Fruit fly (Drosophila melanogaster): ENCODE results near the gene CG4452.
A peak's percentile ranks its signal among the peaks of the same experiment; 100 is the strongest.

DNA sequence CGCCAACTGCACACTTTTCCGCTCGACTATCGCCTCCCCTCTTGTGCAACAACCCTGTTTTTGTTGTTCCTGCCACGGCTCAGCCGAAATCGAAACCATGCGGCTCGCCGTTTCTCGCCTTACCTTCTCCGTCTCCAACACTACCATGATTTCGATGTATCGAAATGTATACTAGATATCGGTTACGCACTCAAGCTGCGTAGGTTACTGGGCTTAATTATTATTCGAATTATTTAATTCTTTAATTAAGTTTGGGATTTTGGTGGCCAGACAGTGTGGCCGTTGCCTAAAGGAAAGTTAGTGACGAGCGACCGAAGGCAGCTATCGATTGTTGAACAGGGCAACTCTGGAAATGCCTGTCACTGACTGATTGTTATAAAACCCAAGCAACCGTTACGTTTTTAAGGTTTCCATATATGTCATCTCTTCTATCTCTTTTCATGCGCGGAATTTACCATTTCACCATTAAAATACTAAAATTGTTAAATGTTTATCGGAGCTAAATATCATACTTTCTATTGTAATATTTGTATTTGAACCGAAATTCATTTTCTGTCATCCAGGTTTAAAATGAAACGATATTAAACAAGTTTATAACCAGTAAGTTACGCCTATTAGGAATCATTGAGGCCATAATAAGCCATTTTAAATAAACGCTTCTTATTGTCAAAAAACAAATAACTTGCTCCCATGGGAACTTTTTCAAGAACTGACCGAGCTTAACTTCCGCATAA, 35.1 kb downstream of the CG4452 start, which contains the start of gene eIF4E1:
- TF ChIP-seq CG8478 (optimal IDR thresholded peaks at IDR 0.05): no peak
- TF ChIP-seq CTCF (optimal IDR thresholded peaks at IDR 0.05): peak in 1 of 2 experiments; percentile 12
